ENCODE assay signal across 5 fruit fly cellular contexts in the genomic region with DNA sequence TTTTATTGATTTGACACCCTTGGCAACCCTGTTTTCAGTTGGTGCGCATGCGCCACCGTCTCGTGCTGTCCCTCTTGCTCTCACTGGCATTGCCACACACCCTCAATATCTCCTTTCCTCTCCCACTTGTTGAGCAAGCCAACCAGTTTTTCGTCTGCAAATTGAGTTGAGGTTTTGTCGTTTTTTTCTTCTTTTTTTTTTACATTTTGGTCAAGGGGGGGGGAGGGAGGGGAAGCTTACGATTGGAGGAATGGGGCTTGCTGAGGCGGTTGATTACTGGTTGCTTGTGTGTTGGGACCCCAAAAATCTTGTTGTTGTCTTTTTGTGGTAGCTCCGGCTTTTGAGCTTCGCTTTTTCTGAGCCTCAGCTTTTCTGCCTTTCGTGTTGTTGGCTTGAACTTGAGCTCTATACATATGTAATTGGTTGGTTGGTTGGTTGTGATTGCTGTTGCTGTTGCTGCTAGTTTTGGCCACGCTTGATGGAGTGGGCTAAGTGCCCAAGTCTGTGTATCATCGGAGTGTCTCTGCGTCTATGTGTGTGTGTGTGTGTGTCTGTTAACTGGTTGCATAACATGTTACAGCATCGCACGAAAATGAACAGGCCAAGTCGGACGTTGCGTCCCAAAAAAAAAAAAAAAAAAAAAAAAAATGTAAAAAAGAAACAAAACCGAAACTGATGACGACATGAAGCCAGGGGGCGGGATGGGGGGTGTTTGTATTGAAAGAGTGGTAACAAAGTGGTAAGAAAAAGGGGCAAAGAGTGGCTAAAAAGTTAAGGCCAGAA.
TF ChIP-seq lines count a peak whose summit lies in the region.

No protein-coding gene starts in this region.

- TF ChIP-seq CTCF in whole organism, embryonic (GFP tag; optimal IDR thresholded peaks at IDR 0.05; lab: Kevin White, UChicago): no peak

TF ChIP-seq in whole organism, adult, 20 proteins besides CTCF, POLR2A, EP300 and RAD21:
- no peak for TF ChIP-seq CG11617 (GFP tag; optimal IDR thresholded peaks at IDR 0.05; lab: Kevin White, UChicago)
- peak; percentile 76 for TF ChIP-seq tj (GFP tag; optimal IDR thresholded peaks at IDR 0.05; lab: Kevin White, UChicago)
- TF ChIP-seq Hr96 (GFP tag; optimal IDR thresholded peaks at IDR 0.05; lab: Kevin White, UChicago): no peak
- peak; percentile 45 for TF ChIP-seq CG14711 (tag; optimal IDR thresholded peaks at IDR 0.05; lab: Kevin White, UChicago)
- no peak for TF ChIP-seq Clk (GFP tag; optimal IDR thresholded peaks at IDR 0.05; lab: Kevin White, UChicago)
- no peak for TF ChIP-seq bab1 (GFP tag; optimal IDR thresholded peaks at IDR 0.05; lab: Kevin White, UChicago)
- TF ChIP-seq CG7045 (GFP tag; optimal IDR thresholded peaks at IDR 0.05; lab: Kevin White, UChicago): no peak
- TF ChIP-seq toe (GFP tag; optimal IDR thresholded peaks at IDR 0.05; lab: Kevin White, UChicago): no peak
- TF ChIP-seq Mnt (GFP tag; optimal IDR thresholded peaks at IDR 0.05; lab: Kevin White, UChicago): no peak
- peak; percentile 2 for TF ChIP-seq ovo (GFP tag; optimal IDR thresholded peaks at IDR 0.05; lab: Kevin White, UChicago)

TF ChIP-seq in whole organism, embryonic, 481 proteins besides CTCF, POLR2A, EP300 and RAD21 (continues in another document):
- peak; percentile 4 for TF ChIP-seq B-H2 (GFP tag; optimal IDR thresholded peaks at IDR 0.05; lab: Kevin White, UChicago)
- TF ChIP-seq CG32772 (GFP tag; IDR thresholded peaks at IDR 0.05; lab: Robert Waterston, UW): peak; percentile 49
- peak in 1 of 2 experiments; percentile 98 for TF ChIP-seq Pdp1 (GFP tag; optimal IDR thresholded peaks at IDR 0.05; lab: Kevin White, UChicago)
- no peak for TF ChIP-seq CG5180 (GFP tag; optimal IDR thresholded peaks at IDR 0.05; lab: Kevin White, UChicago)
- peak in 1 of 2 experiments; percentile 69 for TF ChIP-seq bsh (GFP tag; optimal IDR thresholded peaks at IDR 0.05; lab: Kevin White, UChicago)
- peak; percentile 23 for TF ChIP-seq dmrt99B (tag; optimal IDR thresholded peaks at IDR 0.05; lab: Kevin White, UChicago)
- no peak for TF ChIP-seq trh (GFP tag; optimal IDR thresholded peaks at IDR 0.05; lab: Kevin White, UChicago)
- peak; percentile 48 for TF ChIP-seq mirr (GFP tag; optimal IDR thresholded peaks at IDR 0.05; lab: Kevin White, UChicago)
- TF ChIP-seq CG15269 (tag; optimal IDR thresholded peaks at IDR 0.05; lab: Kevin White, UChicago): peak; percentile 46
- peak; percentile 19 for TF ChIP-seq lilli (GFP tag; optimal IDR thresholded peaks at IDR 0.05; lab: Kevin White, UChicago)
- peak; percentile 70 for TF ChIP-seq pros (GFP tag; optimal IDR thresholded peaks at IDR 0.05; lab: Kevin White, UChicago)
- no peak for TF ChIP-seq Doc3 (GFP tag; IDR thresholded peaks at IDR 0.05; lab: Robert Waterston, UW; ENCODE audit: partially characterized antibody)
- no peak for TF ChIP-seq grau (tag; optimal IDR thresholded peaks at IDR 0.05; lab: Kevin White, UChicago)
- no peak for TF ChIP-seq CG6689 (GFP tag; IDR thresholded peaks at IDR 0.05; lab: Robert Waterston, UW)
- peak; percentile 62 for TF ChIP-seq oc (tag; optimal IDR thresholded peaks at IDR 0.05; lab: Kevin White, UChicago)
- TF ChIP-seq sd (tag; optimal IDR thresholded peaks at IDR 0.05; lab: Kevin White, UChicago): peak; percentile 15
- peak; percentile 89 for TF ChIP-seq kni (GFP tag; optimal IDR thresholded peaks at IDR 0.05; lab: Kevin White, UChicago)
- no peak for TF ChIP-seq Hr3 (GFP tag; optimal IDR thresholded peaks at IDR 0.05; lab: Kevin White, UChicago)

TF ChIP-seq in whole organism, prepupa, 60 proteins besides CTCF, POLR2A, EP300 and RAD21 (continues in another document):
- TF ChIP-seq CG6854 (GFP tag; optimal IDR thresholded peaks at IDR 0.05; lab: Kevin White, UChicago): peak; percentile 76
- TF ChIP-seq CG8319 (GFP tag; optimal IDR thresholded peaks at IDR 0.05; lab: Kevin White, UChicago): no peak
- TF ChIP-seq CG1621 (tag; optimal IDR thresholded peaks at IDR 0.05; lab: Kevin White, UChicago): peak; percentile 75
- peak; percentile 39 for TF ChIP-seq CG32006 (GFP tag; optimal IDR thresholded peaks at IDR 0.05; lab: Kevin White, UChicago)
- no peak; the same call in 1 of the 2 replicates for TF ChIP-seq CG11294 (GFP tag; IDR thresholded peaks at IDR 0.05; lab: Robert Waterston, UW)
- peak; percentile 88 for TF ChIP-seq CG6808 (GFP tag; optimal IDR thresholded peaks at IDR 0.05; lab: Kevin White, UChicago)
- TF ChIP-seq CG34406 (GFP tag; optimal IDR thresholded peaks at IDR 0.05; lab: Kevin White, UChicago): peak; percentile 6
- TF ChIP-seq Eip75B (GFP tag; optimal IDR thresholded peaks at IDR 0.05; lab: Kevin White, UChicago): peak; percentile 70
- peak; percentile 27 for TF ChIP-seq OdsH (GFP tag; optimal IDR thresholded peaks at IDR 0.05; lab: Kevin White, UChicago)
- peak; percentile 18 for TF ChIP-seq cyc (GFP tag; optimal IDR thresholded peaks at IDR 0.05; lab: Kevin White, UChicago)
- peak; percentile 95 to 96 for TF ChIP-seq ss (GFP tag; optimal IDR thresholded peaks at IDR 0.05; lab: Kevin White, UChicago)
- TF ChIP-seq CG4318 (GFP tag; optimal IDR thresholded peaks at IDR 0.05; lab: Kevin White, UChicago): no peak
- TF ChIP-seq Met (GFP tag; optimal IDR thresholded peaks at IDR 0.05; lab: Kevin White, UChicago): peak; percentile 64
- peak; percentile 77 for TF ChIP-seq CG6276 (GFP tag; optimal IDR thresholded peaks at IDR 0.05; lab: Kevin White, UChicago)
- TF ChIP-seq dsx (GFP tag; optimal IDR thresholded peaks at IDR 0.05; lab: Kevin White, UChicago; ENCODE audit: poor library complexity, severe bottlenecking): peak; percentile 79
- TF ChIP-seq Sox102F (GFP tag; optimal IDR thresholded peaks at IDR 0.05; lab: Kevin White, UChicago): peak; percentile 76
- TF ChIP-seq Hr39 (GFP tag; optimal IDR thresholded peaks at IDR 0.05; lab: Kevin White, UChicago): no peak
- peak; percentile 29 for TF ChIP-seq CG6792 (GFP tag; optimal IDR thresholded peaks at IDR 0.05; lab: Kevin White, UChicago)

TF ChIP-seq in whole organism, pupa, 21 proteins besides CTCF, POLR2A, EP300 and RAD21 (continues in another document):
- TF ChIP-seq CG34367 (tag; optimal IDR thresholded peaks at IDR 0.05; lab: Kevin White, UChicago) (peak; percentile 67), CG14655 (GFP tag; optimal IDR thresholded peaks at IDR 0.05; lab: Kevin White, UChicago) (peak; percentile 72), CG32121 (GFP tag; IDR thresholded peaks at IDR 0.05; lab: Robert Waterston, UW) (peak; percentile 84), CG10348 (GFP tag; IDR thresholded peaks at IDR 0.05; lab: Robert Waterston, UW) (no peak), CG8301 (tag; optimal IDR thresholded peaks at IDR 0.05; lab: Kevin White, UChicago) (peak; percentile 35), CG15710 (tag; optimal IDR thresholded peaks at IDR 0.05; lab: Kevin White, UChicago) (peak; percentile 70), Snoo (tag; optimal IDR thresholded peaks at IDR 0.05; lab: Kevin White, UChicago) (peak; percentile 71), Pif1B (GFP tag; optimal IDR thresholded peaks at IDR 0.05; lab: Kevin White, UChicago) (peak; percentile 79), Ets98B (GFP tag; IDR thresholded peaks at IDR 0.05; lab: Robert Waterston, UW) (peak; percentile 75), Pif1A (GFP tag; optimal IDR thresholded peaks at IDR 0.05; lab: Kevin White, UChicago) (peak; percentile 81), gl (tag; optimal IDR thresholded peaks at IDR 0.05; lab: Kevin White, UChicago) (peak; percentile 92), EcR (GFP tag; optimal IDR thresholded peaks at IDR 0.05; lab: Kevin White, UChicago) (peak; percentile 84), CG8159 (tag; optimal IDR thresholded peaks at IDR 0.05; lab: Kevin White, UChicago) (peak; percentile 55), CG17806 (tag; optimal IDR thresholded peaks at IDR 0.05; lab: Kevin White, UChicago) (peak; percentile 56), CG13204 (GFP tag; optimal IDR thresholded peaks at IDR 0.05; lab: Kevin White, UChicago) (peak; percentile 86), CG12605 (GFP tag; IDR thresholded peaks at IDR 0.05; lab: Robert Waterston, UW) (peak; percentile 83), rn (GFP tag; IDR thresholded peaks at IDR 0.05; lab: Robert Waterston, UW) (peak; percentile 47; the same call in 1 of the 2 replicates), CG9948 (tag; optimal IDR thresholded peaks at IDR 0.05; lab: Kevin White, UChicago) (peak; percentile 61), fd96Ca (GFP tag; IDR thresholded peaks at IDR 0.05; lab: Robert Waterston, UW) (peak; percentile 61; the same call in 2 of the 3 replicates)

TF ChIP-seq in whole organism, wandering third instar larva, 38 proteins besides CTCF, POLR2A, EP300 and RAD21 (continues in another document):
- peak; percentile 58 for TF ChIP-seq CrebA (GFP tag; optimal IDR thresholded peaks at IDR 0.05; lab: Kevin White, UChicago; ENCODE audit: borderline replicate concordance)
- TF ChIP-seq N (GFP tag; optimal IDR thresholded peaks at IDR 0.05; lab: Kevin White, UChicago): no peak
- TF ChIP-seq dsf (GFP tag; optimal IDR thresholded peaks at IDR 0.05; lab: Kevin White, UChicago; ENCODE audit: borderline replicate concordance): no peak
- TF ChIP-seq Jra (GFP tag; optimal IDR thresholded peaks at IDR 0.05; lab: Kevin White, UChicago): peak; percentile 39
- TF ChIP-seq tai (GFP tag; optimal IDR thresholded peaks at IDR 0.05; lab: Kevin White, UChicago): no peak
- peak; percentile 59 for TF ChIP-seq Rel (GFP tag; optimal IDR thresholded peaks at IDR 0.05; lab: Kevin White, UChicago)
- TF ChIP-seq Rel (tag; optimal IDR thresholded peaks at IDR 0.05; lab: Kevin White, UChicago): peak; percentile 41
- no peak for TF ChIP-seq usp (GFP tag; optimal IDR thresholded peaks at IDR 0.05; lab: Kevin White, UChicago)
- TF ChIP-seq foxo (GFP tag; optimal IDR thresholded peaks at IDR 0.05; lab: Kevin White, UChicago): peak in 1 of 2 experiments; percentile 4
- TF ChIP-seq woc (GFP tag; optimal IDR thresholded peaks at IDR 0.05; lab: Kevin White, UChicago): peak; percentile 18
- TF ChIP-seq jim (GFP tag; optimal IDR thresholded peaks at IDR 0.05; lab: Kevin White, UChicago): peak; percentile 72
- no peak for TF ChIP-seq Mio (GFP tag; optimal IDR thresholded peaks at IDR 0.05; lab: Kevin White, UChicago)
- no peak for TF ChIP-seq ey (GFP tag; optimal IDR thresholded peaks at IDR 0.05; lab: Kevin White, UChicago)
- TF ChIP-seq CG9705 (GFP tag; optimal IDR thresholded peaks at IDR 0.05; lab: Kevin White, UChicago): no peak
- no peak for TF ChIP-seq OdsH (GFP tag; optimal IDR thresholded peaks at IDR 0.05; lab: Kevin White, UChicago)
- no peak for TF ChIP-seq Myc (optimal IDR thresholded peaks at IDR 0.05; lab: Kevin White, UChicago)
- no peak for TF ChIP-seq GATAd (GFP tag; optimal IDR thresholded peaks at IDR 0.05; lab: Kevin White, UChicago)
- TF ChIP-seq sv (GFP tag; optimal IDR thresholded peaks at IDR 0.05; lab: Kevin White, UChicago): no peak
- TF ChIP-seq rgr (GFP tag; optimal IDR thresholded peaks at IDR 0.05; lab: Kevin White, UChicago): no peak
- TF ChIP-seq CG32264 (GFP tag; optimal IDR thresholded peaks at IDR 0.05; lab: Kevin White, UChicago): no peak
- peak; percentile 6 for TF ChIP-seq br (GFP tag; optimal IDR thresholded peaks at IDR 0.05; lab: Kevin White, UChicago)
- TF ChIP-seq Sp1 (GFP tag; optimal IDR thresholded peaks at IDR 0.05; lab: Kevin White, UChicago): peak; percentile 73
- no peak for TF ChIP-seq pan (optimal IDR thresholded peaks at IDR 0.05; lab: Kevin White, UChicago)
